Worm (Caenorhabditis elegans): Measurements from ENCODE around the gene C46C11.4.
A peak's percentile ranks its signal among the peaks of the same experiment; 100 is the strongest.

The C46C11.4 gene

ce11 chrX:4647104-4647503 is at the start of gene C46C11.4:
Gene C46C11.4, minus strand, starts transcription at chrX:4647204.
- TF ChIP-seq ceh-28 (tag; optimal IDR thresholded peaks at IDR 0.05), result no peak
- no peak for TF ChIP-seq snpc-4 (tag; optimal IDR thresholded peaks at IDR 0.05)
- no peak for TF ChIP-seq fos-1 (tag; optimal IDR thresholded peaks at IDR 0.05)
- no peak for TF ChIP-seq nhr-43 (tag; optimal IDR thresholded peaks at IDR 0.05; ENCODE audit: poor library complexity, severe bottlenecking)
- no peak for TF ChIP-seq fkh-10 (GFP tag; optimal IDR thresholded peaks at IDR 0.05)
- no peak for TF ChIP-seq eor-1 (tag; optimal IDR thresholded peaks at IDR 0.05)
- TF ChIP-seq R02D3.7 (tag; optimal IDR thresholded peaks at IDR 0.05), result no peak
- TF ChIP-seq ztf-4 (tag; optimal IDR thresholded peaks at IDR 0.05), result no peak
- no peak for TF ChIP-seq nhr-28 (tag; optimal IDR thresholded peaks at IDR 0.05)

ce11 chrX:4694611-4695370 is 47.8 kb upstream of the C46C11.4 start:
- no peak for TF ChIP-seq nhr-43 (tag; optimal IDR thresholded peaks at IDR 0.05; ENCODE audit: poor library complexity, severe bottlenecking)
- no peak for TF ChIP-seq skn-1 (tag; optimal IDR thresholded peaks at IDR 0.05)
- TF ChIP-seq hmg-11 (tag; optimal IDR thresholded peaks at IDR 0.05), result no peak
- TF ChIP-seq snpc-4 (tag; optimal IDR thresholded peaks at IDR 0.05), result no peak
- no peak for TF ChIP-seq mml-1 (tag; optimal IDR thresholded peaks at IDR 0.05)
- TF ChIP-seq unc-62 (GFP tag; optimal IDR thresholded peaks at IDR 0.05), result no peak
- TF ChIP-seq nhr-25 (tag; optimal IDR thresholded peaks at IDR 0.05), result peak; percentile 87
- no peak for TF ChIP-seq fkh-10 (GFP tag; optimal IDR thresholded peaks at IDR 0.05)
- no peak for TF ChIP-seq sea-2 (GFP tag; optimal IDR thresholded peaks at IDR 0.05)
- no peak for TF ChIP-seq nhr-77 (tag; optimal IDR thresholded peaks at IDR 0.05)
- no peak for TF ChIP-seq ceh-9 (tag; optimal IDR thresholded peaks at IDR 0.05)
- no peak for TF ChIP-seq ceh-82 (tag; optimal IDR thresholded peaks at IDR 0.05)
- no peak for TF ChIP-seq pqm-1 (tag; optimal IDR thresholded peaks at IDR 0.05)
- peak; percentile 6 for TF ChIP-seq nhr-23 (tag; optimal IDR thresholded peaks at IDR 0.05)

- TF ChIP-seq nfya-1 (tag; optimal IDR thresholded peaks at IDR 0.05; ENCODE audit: insufficient read depth) (no peak), unc-62 (GFP tag; optimal IDR thresholded peaks at IDR 0.05) (no peak), hmg-11 (tag; optimal IDR thresholded peaks at IDR 0.05) (no peak), ceh-82 (tag; optimal IDR thresholded peaks at IDR 0.05) (no peak)
Measured at ce11 chrX:4691148-4691773, 44.3 kb upstream of the C46C11.4 start, which contains the start of gene K02G10.5. Gene K02G10.5, minus strand, starts transcription at chrX:4691198.

DNA sequence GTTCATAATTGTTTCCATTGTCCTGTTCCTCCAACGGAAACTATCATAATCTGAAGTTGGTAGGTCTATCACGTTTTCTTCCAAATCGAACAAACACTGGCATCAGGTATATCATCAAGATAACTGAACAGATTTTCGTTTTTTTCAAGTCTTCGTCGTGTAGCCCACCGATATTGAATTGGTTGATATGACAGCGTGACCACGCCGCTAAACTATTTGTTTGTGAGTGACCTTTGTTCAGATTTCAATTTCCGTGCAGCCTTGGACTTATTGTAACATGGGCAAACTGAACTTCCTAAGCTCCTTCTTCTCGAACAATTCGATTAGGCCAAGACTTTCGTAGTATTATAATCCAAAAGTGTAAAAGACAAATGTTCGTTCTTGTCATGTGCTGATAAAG is 38.6 kb upstream of the C46C11.4 start:
- no peak for TF ChIP-seq fkh-10 (GFP tag; optimal IDR thresholded peaks at IDR 0.05)
- TF ChIP-seq nhr-25 (tag; optimal IDR thresholded peaks at IDR 0.05), result peak; percentile 60
- TF ChIP-seq lin-39 (tag; optimal IDR thresholded peaks at IDR 0.05), result no peak

ce11 chrX:4682616-4683015 is 35.6 kb upstream of the C46C11.4 start, which contains the start of gene K02G10.15:
Gene K02G10.15, minus strand, starts transcription at chrX:4682716.
- TF ChIP-seq nhr-76 (tag; optimal IDR thresholded peaks at IDR 0.05) (no peak), lsy-12 (tag; optimal IDR thresholded peaks at IDR 0.05) (no peak), nhr-67 (tag; optimal IDR thresholded peaks at IDR 0.05) (no peak), aly-2 (tag; optimal IDR thresholded peaks at IDR 0.05) (no peak)

ce11 chrX:4678029-4678428 is 31.0 kb upstream of the C46C11.4 start, which contains the start of gene flp-11:
Gene flp-11, minus strand, starts transcription at chrX:4678129.
- TF ChIP-seq snpc-4 (tag; optimal IDR thresholded peaks at IDR 0.05) (no peak), ceh-16 (tag; optimal IDR thresholded peaks at IDR 0.05) (no peak), nhr-28 (tag; optimal IDR thresholded peaks at IDR 0.05) (no peak), nhr-25 (tag; optimal IDR thresholded peaks at IDR 0.05) (no peak), egl-5 (tag; optimal IDR thresholded peaks at IDR 0.05) (no peak), zag-1 (tag; optimal IDR thresholded peaks at IDR 0.05) (no peak), nhr-67 (tag; optimal IDR thresholded peaks at IDR 0.05) (no peak), mdl-1 (tag; optimal IDR thresholded peaks at IDR 0.05) (no peak), fkh-10 (GFP tag; optimal IDR thresholded peaks at IDR 0.05) (no peak), nhr-237 (tag; optimal IDR thresholded peaks at IDR 0.05) (no peak), mml-1 (tag; optimal IDR thresholded peaks at IDR 0.05) (no peak), lin-39 (tag; optimal IDR thresholded peaks at IDR 0.05) (no peak), pha-4 (tag; optimal IDR thresholded peaks at IDR 0.05) (no peak), ceh-28 (tag; optimal IDR thresholded peaks at IDR 0.05) (no peak), nhr-77 (tag; optimal IDR thresholded peaks at IDR 0.05) (no peak), nhr-12 (tag; optimal IDR thresholded peaks at IDR 0.05) (no peak)
